Worm (Caenorhabditis elegans) whole organism, early embryonic: ENCODE measurements around the gene Y51H7C.12.

Experiments
- F13C5.2 ChIP-seq: sonication (generic microtip); optimal IDR thresholded peaks from 2 replicates; lab custom pipeline; 2017; ENCODE audit warnings: mild to moderate bottlenecking, missing genetic modification characterization, inconsistent platforms, missing compliant biosample characterization
- aly-1 ChIP-seq: sonication (generic microtip); optimal IDR thresholded peaks from 2 replicates; lab custom pipeline; 2016; ENCODE audit warnings: missing genetic modification characterization, missing compliant biosample characterization
- ama-1 ChIP-seq: fragments of 150-350 bp; optimal IDR thresholded peaks from 2 replicates; lab custom pipeline; 2014
- ceh-13 ChIP-seq: fragments of 200-800 bp; sonication (Bioruptor generic); optimal IDR thresholded peaks from 2 replicates; lab custom pipeline; 2018; ENCODE audit warnings: mild to moderate bottlenecking, missing genetic modification characterization, missing compliant biosample characterization
- ceh-36 ChIP-seq: sonication (generic microtip); optimal IDR thresholded peaks from 2 replicates; lab custom pipeline; 2016; ENCODE audit warnings: missing genetic modification characterization, inconsistent platforms, missing compliant biosample characterization
- flt-1 ChIP-seq: fragments of 200-800 bp; sonication (Bioruptor generic); IDR thresholded peaks from 2 replicates; pipeline ENCODE4 v1.3.6; 2022; ENCODE audit warnings: missing genetic modification characterization, missing compliant biosample characterization
- hmbx-1 ChIP-seq: sonication (generic microtip); optimal IDR thresholded peaks from 2 replicates; lab custom pipeline; 2016; ENCODE audit warnings: mild to moderate bottlenecking, missing genetic modification characterization, missing compliant biosample characterization
- hmg-4 ChIP-seq: fragments of 200-800 bp; sonication (Bioruptor generic); optimal IDR thresholded peaks from 2 replicates; lab custom pipeline; 2018; ENCODE audit warnings: mild to moderate bottlenecking, missing genetic modification characterization, missing compliant biosample characterization
- pes-1 ChIP-seq: fragments of 200-800 bp; sonication (Bioruptor generic); IDR thresholded peaks from 2 replicates; pipeline ENCODE4 v1.3.6; 2022; ENCODE audit warnings: missing genetic modification reagents, missing genetic modification characterization, missing compliant biosample characterization
- sea-1 ChIP-seq: fragments of 200-800 bp; sonication (Bioruptor generic); conservative IDR thresholded peaks from 2 replicates; pipeline ENCODE4 v1.3.6; 2022; ENCODE audit warnings: missing genetic modification characterization, missing compliant biosample characterization
- tbx-37 ChIP-seq: fragments of 200-800 bp; sonication (Bioruptor generic); conservative IDR thresholded peaks from 2 replicates; pipeline ENCODE4 v1.3.6; 2022; ENCODE audit warnings: missing genetic modification reagents, missing genetic modification characterization, missing compliant biosample characterization

- no peak for TF ChIP-seq pes-1 (GFP tag; lab: Robert Waterston, UW)
- TF ChIP-seq F13C5.2 (tag; lab: Kevin White, UChicago) = no peak
- no peak for TF ChIP-seq tbx-37 (GFP tag; lab: Robert Waterston, UW)
- TF ChIP-seq ama-1 (lab: Kevin White, UChicago) = no peak
- TF ChIP-seq hmg-4 (GFP tag; lab: Kevin White, UChicago) = no peak
- no peak for TF ChIP-seq flt-1 (GFP tag; lab: Robert Waterston, UW)
- no peak for TF ChIP-seq ceh-36
- TF ChIP-seq hmbx-1 (tag; lab: Kevin White, UChicago) = no peak
- no peak for TF ChIP-seq sea-1
- no peak for TF ChIP-seq ceh-13 (GFP tag; lab: Kevin White, UChicago)
- TF ChIP-seq aly-1 (tag; lab: Kevin White, UChicago) = no peak
These were observed 43.5 kb downstream of the Y51H7C.12 start, which contains the start of the genes Y51H7C.41 and cogc-4 for ce11 chrII:1403056-1403455.
